Fruit fly (Drosophila melanogaster) whole organism, embryonic: ENCODE data around the gene CG15431.

Source experiments
- Bgb ChIP-seq: fragments of 200-800 bp; sonication (Bioruptor generic); IDR thresholded peaks from 2 replicates; pipeline ENCODE4 v1.3.6; 2022; ENCODE audit warnings: missing biosample characterization, missing genetic modification characterization; ENCODE audit not compliant: partially characterized antibody
- CG10431 ChIP-seq: fragments of 200-800 bp; sonication (Bioruptor generic); optimal IDR thresholded peaks from 3 replicates; lab custom pipeline; 2018; ENCODE audit warnings: missing biosample characterization, mild to moderate bottlenecking, missing genetic modification characterization
- CG10565 ChIP-seq: fragments of 200-800 bp; sonication (Bioruptor generic); optimal IDR thresholded peaks from 3 replicates; lab custom pipeline; 2016; ENCODE audit warnings: missing biosample characterization, mild to moderate bottlenecking, missing genetic modification characterization
- CG11398 ChIP-seq: fragments of 200-800 bp; sonication (Bioruptor generic); optimal IDR thresholded peaks from 2 replicates; lab custom pipeline; 2016; ENCODE audit warnings: missing biosample characterization, missing genetic modification characterization
- CG12769 ChIP-seq: fragments of 200-800 bp; sonication (Bioruptor generic); optimal IDR thresholded peaks from 2 replicates; lab custom pipeline; 2019; ENCODE audit warnings: missing biosample characterization, mild to moderate bottlenecking, missing genetic modification characterization, moderate library complexity
- CG14014 ChIP-seq: fragments of 200-800 bp; sonication (Bioruptor generic); IDR thresholded peaks from 2 replicates; pipeline ENCODE4 v1.3.6; 2022; ENCODE audit warnings: missing biosample characterization, missing genetic modification characterization
- CG14710 ChIP-seq: fragments of 200-800 bp; sonication (Bioruptor generic); optimal IDR thresholded peaks from 3 replicates; lab custom pipeline; 2019; ENCODE audit warnings: missing biosample characterization, mild to moderate bottlenecking, missing genetic modification characterization, moderate library complexity
- CG15269 ChIP-seq: fragments of 200-800 bp; sonication (Bioruptor generic); optimal IDR thresholded peaks from 2 replicates; lab custom pipeline; 2018; ENCODE audit warnings: missing biosample characterization, mild to moderate bottlenecking, missing genetic modification characterization, moderate library complexity
- CG17186 ChIP-seq: fragments of 200-800 bp; sonication (Bioruptor generic); optimal IDR thresholded peaks from 3 replicates; lab custom pipeline; 2017; ENCODE audit warnings: missing biosample characterization, missing genetic modification reagents, missing genetic modification characterization
- CG17359 ChIP-seq: fragments of 200-800 bp; sonication (Bioruptor generic); optimal IDR thresholded peaks from 3 replicates; lab custom pipeline; 2018; ENCODE audit warnings: missing biosample characterization, mild to moderate bottlenecking, missing genetic modification characterization, moderate library complexity
- CG17385 ChIP-seq: fragments of 200-800 bp; sonication (Bioruptor generic); optimal IDR thresholded peaks from 3 replicates; lab custom pipeline; 2018; ENCODE audit warnings: missing biosample characterization, mild to moderate bottlenecking, missing genetic modification characterization
- CG17568 ChIP-seq: fragments of 200-800 bp; sonication (Bioruptor generic); optimal IDR thresholded peaks from 2 replicates; lab custom pipeline; 2018; ENCODE audit warnings: missing biosample characterization, mild to moderate bottlenecking, missing genetic modification characterization, moderate library complexity
- CG2875 ChIP-seq: fragments of 200-800 bp; sonication (Bioruptor generic); optimal IDR thresholded peaks from 2 replicates; lab custom pipeline; 2017; ENCODE audit warnings: missing biosample characterization, mild to moderate bottlenecking, missing genetic modification characterization, missing genetic modification reagents
- CG3407 ChIP-seq: fragments of 200-800 bp; sonication (Bioruptor generic); optimal IDR thresholded peaks from 2 replicates; lab custom pipeline; 2018; ENCODE audit warnings: missing biosample characterization, mild to moderate bottlenecking, missing genetic modification characterization
- CG3838 ChIP-seq: fragments of 200-800 bp; sonication (Bioruptor generic); optimal IDR thresholded peaks from 3 replicates; lab custom pipeline; 2016; ENCODE audit warnings: missing biosample characterization, missing genetic modification characterization
- CG7928 ChIP-seq: fragments of 200-800 bp; sonication (Bioruptor generic); optimal IDR thresholded peaks from 2 replicates; lab custom pipeline; 2017; ENCODE audit warnings: missing biosample characterization, mild to moderate bottlenecking, missing genetic modification characterization
- CG7963 ChIP-seq: fragments of 200-800 bp; sonication (Bioruptor generic); IDR thresholded peaks from 3 replicates; pipeline ENCODE4 v1.3.6; 2022; ENCODE audit warnings: missing biosample characterization, missing genetic modification characterization; ENCODE audit not compliant: partially characterized antibody
- CG8359 ChIP-seq: fragments of 200-800 bp; sonication (Bioruptor generic); optimal IDR thresholded peaks from 2 replicates; lab custom pipeline; 2017; ENCODE audit warnings: missing biosample characterization, mild to moderate bottlenecking, missing genetic modification characterization, borderline replicate concordance
- D19A ChIP-seq: fragments of 200-800 bp; optimal IDR thresholded peaks from 3 replicates; lab custom pipeline; 2019; ENCODE audit warnings: missing biosample characterization, mild to moderate bottlenecking, missing genetic modification characterization, moderate library complexity
- Dp ChIP-seq: fragments of 200-800 bp; sonication (Bioruptor generic); optimal IDR thresholded peaks from 2 replicates; lab custom pipeline; 2018; ENCODE audit warnings: missing biosample characterization, mild to moderate bottlenecking, missing genetic modification characterization, moderate library complexity
- MESR4 ChIP-seq: fragments of 200-800 bp; sonication (Bioruptor generic); optimal IDR thresholded peaks from 2 replicates; lab custom pipeline; 2018; ENCODE audit warnings: missing biosample characterization, mild to moderate bottlenecking, missing genetic modification characterization, moderate library complexity
- Myb ChIP-seq: fragments of 200-800 bp; sonication (Bioruptor generic); optimal IDR thresholded peaks from 2 replicates; lab custom pipeline; 2016; ENCODE audit warnings: missing biosample characterization, missing genetic modification characterization
- Nf-YC ChIP-seq: fragments of 200-800 bp; optimal IDR thresholded peaks from 3 replicates; lab custom pipeline; 2019; ENCODE audit warnings: missing biosample characterization, mild to moderate bottlenecking, missing genetic modification characterization, moderate library complexity
- Spps ChIP-seq: fragments of 200-800 bp; sonication (Bioruptor generic); optimal IDR thresholded peaks from 2 replicates; lab custom pipeline; 2018; ENCODE audit warnings: missing biosample characterization, mild to moderate bottlenecking, missing genetic modification characterization
- Taf1 ChIP-seq: fragments of 200-800 bp; sonication (Bioruptor generic); IDR thresholded peaks from 2 replicates; pipeline ENCODE4 v1.3.6; 2022; ENCODE audit warnings: missing biosample characterization, missing genetic modification characterization
- aop ChIP-seq: fragments of 200-800 bp; sonication (Bioruptor generic); IDR thresholded peaks from 2 replicates; pipeline ENCODE4 v1.3.6; 2022; ENCODE audit warnings: missing biosample characterization, missing genetic modification characterization
- bab2 ChIP-seq: fragments of 200-800 bp; sonication (Bioruptor generic); optimal IDR thresholded peaks from 2 replicates; lab custom pipeline; 2016; ENCODE audit warnings: missing biosample characterization, missing genetic modification characterization
- bbx ChIP-seq: fragments of 200-800 bp; sonication (Bioruptor generic); IDR thresholded peaks from 2 replicates; pipeline ENCODE4 v1.3.6; 2022; ENCODE audit warnings: missing biosample characterization, missing genetic modification characterization; ENCODE audit not compliant: partially characterized antibody
- cas ChIP-seq: fragments of 200-800 bp; sonication (Bioruptor generic); IDR thresholded peaks from 2 replicates; pipeline ENCODE4 v1.3.6; 2022; ENCODE audit warnings: missing biosample characterization, missing genetic modification characterization
- caup ChIP-seq: fragments of 200-800 bp; sonication (Bioruptor generic); optimal IDR thresholded peaks from 3 replicates; lab custom pipeline; 2017; ENCODE audit warnings: missing biosample characterization, mild to moderate bottlenecking, missing genetic modification characterization, moderate library complexity; ENCODE audit not compliant: severe bottlenecking
- cg ChIP-seq: fragments of 200-800 bp; sonication (Bioruptor generic); optimal IDR thresholded peaks from 3 replicates; lab custom pipeline; 2019; ENCODE audit warnings: missing biosample characterization, mild to moderate bottlenecking, missing genetic modification characterization, moderate library complexity
- dm ChIP-seq: fragments of 200-800 bp; sonication (Bioruptor generic); optimal IDR thresholded peaks from 3 replicates; lab custom pipeline; 2016; ENCODE audit warnings: missing biosample characterization, missing genetic modification characterization
- dmrt99B ChIP-seq: fragments of 200-800 bp; sonication (Bioruptor generic); optimal IDR thresholded peaks from 2 replicates; lab custom pipeline; 2018; ENCODE audit warnings: missing biosample characterization, mild to moderate bottlenecking, missing genetic modification characterization, moderate library complexity
- fd3F ChIP-seq: fragments of 200-800 bp; sonication (Bioruptor generic); optimal IDR thresholded peaks from 2 replicates; lab custom pipeline; 2018; ENCODE audit warnings: missing biosample characterization, mild to moderate bottlenecking, missing genetic modification characterization, moderate library complexity
- gcm2 ChIP-seq: fragments of 200-800 bp; sonication (Bioruptor generic); optimal IDR thresholded peaks from 2 replicates; lab custom pipeline; 2016; ENCODE audit warnings: missing biosample characterization, missing genetic modification characterization
- gro ChIP-seq: fragments of 200-800 bp; sonication (Bioruptor generic); optimal IDR thresholded peaks from 2 replicates; lab custom pipeline; 2016; ENCODE audit warnings: missing biosample characterization, missing genetic modification characterization
- h ChIP-seq: fragments of >200 bp; optimal IDR thresholded peaks from 2 replicates; lab custom pipeline; 2017
- kah ChIP-seq: fragments of 200-800 bp; sonication (Bioruptor generic); optimal IDR thresholded peaks from 2 replicates; lab custom pipeline; 2018; ENCODE audit warnings: missing biosample characterization, mild to moderate bottlenecking, missing genetic modification characterization
- lilli ChIP-seq: fragments of 200-800 bp; sonication (Bioruptor generic); optimal IDR thresholded peaks from 3 replicates; lab custom pipeline; 2016; ENCODE audit warnings: missing biosample characterization, missing genetic modification characterization
- nerfin-1 ChIP-seq: fragments of 200-800 bp; sonication (Bioruptor generic); optimal IDR thresholded peaks from 3 replicates; lab custom pipeline; 2019; ENCODE audit warnings: missing biosample characterization, mild to moderate bottlenecking, missing genetic modification characterization, moderate library complexity
- otp ChIP-seq: fragments of 200-800 bp; sonication (Bioruptor generic); IDR thresholded peaks from 3 replicates; pipeline ENCODE4, ENCODE4 v1.3.6; 2022; ENCODE audit warnings: missing biosample characterization, missing genetic modification characterization
- peb ChIP-seq: fragments of 200-800 bp; sonication (Bioruptor generic); IDR thresholded peaks from 2 replicates; pipeline ENCODE4 v1.3.6; 2022; ENCODE audit warnings: missing biosample characterization, missing genetic modification characterization
- pum ChIP-seq: fragments of 200-800 bp; sonication (Bioruptor generic); optimal IDR thresholded peaks from 2 replicates; lab custom pipeline; 2016; ENCODE audit warnings: missing biosample characterization, missing genetic modification characterization
- sens ChIP-seq: fragments of 200-800 bp; sonication (Bioruptor generic); peaks from one replicate; lab custom pipeline; 2016; ENCODE audit warnings: missing biosample characterization, missing genetic modification characterization
- sima ChIP-seq: fragments of 200-800 bp; sonication (Bioruptor generic); optimal IDR thresholded peaks from 2 replicates; lab custom pipeline; 2016; ENCODE audit warnings: missing biosample characterization, missing genetic modification characterization
- tio ChIP-seq: fragments of 200-800 bp; sonication (Bioruptor generic); optimal IDR thresholded peaks from 2 replicates; lab custom pipeline; 2017; ENCODE audit warnings: missing biosample characterization, missing genetic modification characterization, inconsistent platforms
- tna ChIP-seq: fragments of 200-800 bp; sonication (Bioruptor generic); IDR thresholded peaks from 2 replicates; pipeline ENCODE4 v1.3.6; 2022; ENCODE audit warnings: missing biosample characterization, missing genetic modification characterization; ENCODE audit not compliant: partially characterized antibody
- trem ChIP-seq: fragments of 200-800 bp; optimal IDR thresholded peaks from 3 replicates; lab custom pipeline; 2019; ENCODE audit warnings: missing biosample characterization, mild to moderate bottlenecking, missing genetic modification characterization, moderate library complexity
- unc-4 ChIP-seq: fragments of 200-800 bp; sonication (Bioruptor generic); IDR thresholded peaks from 2 replicates; pipeline ENCODE4 v1.3.6; 2022; ENCODE audit warnings: missing biosample characterization, missing genetic modification characterization; ENCODE audit not compliant: partially characterized antibody
- yki ChIP-seq: fragments of >200 bp; optimal IDR thresholded peaks from 3 replicates; lab custom pipeline; 2018

CG15431 gene

DNA sequence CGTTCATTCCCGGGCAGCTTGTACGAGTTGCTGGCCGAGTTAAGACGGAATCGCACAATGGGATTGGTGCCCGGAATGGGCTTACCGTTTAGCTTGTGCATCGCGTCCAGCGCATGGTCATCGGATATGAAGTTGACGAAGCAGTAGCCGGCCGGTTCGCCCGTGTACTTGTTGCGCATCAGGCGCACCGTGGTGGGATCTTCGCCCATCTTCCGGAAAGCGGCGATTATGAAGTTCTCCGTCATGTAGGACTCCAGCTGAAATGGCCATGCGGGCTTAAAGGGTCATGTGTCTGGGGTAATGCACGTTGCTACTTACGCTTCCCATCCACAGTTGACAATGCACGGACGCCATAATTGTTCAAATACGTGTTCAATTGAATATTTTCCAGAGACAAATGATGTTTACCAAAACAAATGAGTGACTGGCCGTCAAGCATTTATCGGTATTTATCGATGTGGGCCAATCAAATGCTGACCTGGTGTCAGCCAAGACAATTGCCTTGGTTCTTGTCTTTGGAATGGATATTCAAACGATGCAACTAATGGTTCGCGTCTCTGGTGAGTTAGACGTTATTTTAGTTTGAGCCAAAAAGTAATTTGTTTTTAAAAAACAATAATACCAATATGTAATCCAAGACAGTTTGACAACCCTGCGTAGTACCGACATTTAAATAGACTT lies 13.1 kb upstream of the CG15431 start, which contains the start of the genes Secp43 and ND-B8 (continued):
- peak; percentile 83 for TF ChIP-seq CG7963 (GFP tag; lab: Robert Waterston, UW)
- peak; percentile 5 for TF ChIP-seq nerfin-1 (tag; lab: Kevin White, UChicago)
- peak; percentile 33 for TF ChIP-seq dm (GFP tag; lab: Kevin White, UChicago)
- no peak for TF ChIP-seq CG17568
- no peak for TF ChIP-seq CG3407 (GFP tag; lab: Kevin White, UChicago)
- no peak for TF ChIP-seq Taf1 (GFP tag; lab: Robert Waterston, UW)
- TF ChIP-seq tna (GFP tag; lab: Robert Waterston, UW), result peak; percentile 74; the same call in 1 of the 2 replicates
- peak; percentile 49 for TF ChIP-seq CG17186
- no peak for TF ChIP-seq CG17385 (GFP tag; lab: Kevin White, UChicago)
- peak; percentile 75 for TF ChIP-seq trem (tag; lab: Kevin White, UChicago)
- TF ChIP-seq D19A (tag; lab: Kevin White, UChicago), result peak; percentile 18
- TF ChIP-seq Myb (GFP tag; lab: Kevin White, UChicago), result peak; percentile 99
- peak; percentile 78 for TF ChIP-seq unc-4 (GFP tag; lab: Robert Waterston, UW)
- peak; percentile 45 for TF ChIP-seq gro (GFP tag; lab: Kevin White, UChicago)
- no peak for TF ChIP-seq CG10565 (GFP tag; lab: Kevin White, UChicago)
- peak; percentile 67 for TF ChIP-seq MESR4 (GFP tag; lab: Kevin White, UChicago)
- no peak for TF ChIP-seq h (lab: Kevin White, UChicago)
- peak; percentile 84 for TF ChIP-seq Bgb (GFP tag; lab: Robert Waterston, UW)
- no peak for TF ChIP-seq Nf-YC
- TF ChIP-seq gcm2 (GFP tag; lab: Kevin White, UChicago), result no peak

DNA sequence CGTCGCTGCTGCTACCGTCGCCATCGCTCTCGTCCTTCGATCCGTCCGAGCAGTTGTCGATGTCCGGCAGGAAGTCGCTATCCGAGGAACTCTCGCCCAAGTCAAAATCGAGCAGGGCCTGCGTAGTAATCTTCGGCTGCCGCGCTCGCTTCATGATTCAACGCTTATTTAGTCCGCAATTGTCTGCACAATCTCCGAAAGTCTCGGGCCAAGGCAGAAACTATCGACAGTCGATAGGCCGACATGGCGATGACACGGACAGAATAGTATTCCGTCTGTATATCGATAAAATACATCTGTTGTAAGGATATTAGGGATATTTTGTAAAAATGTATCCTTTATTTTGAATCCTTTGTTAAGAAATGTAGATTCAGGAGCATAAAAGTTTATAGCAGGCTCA lies 11.7 kb upstream of the CG15431 start, which contains the start of gene CG15439:
Gene CG15439, minus strand, starts transcription at position 241 of the 400 bp plus-strand sequence.
- TF ChIP-seq sens (GFP tag; lab: Kevin White, UChicago) (no peak), Spps (tag; lab: Kevin White, UChicago) (no peak), otp (GFP tag; lab: Robert Waterston, UW) (no peak), Dp (GFP tag; lab: Kevin White, UChicago) (no peak), bab2 (GFP tag; lab: Kevin White, UChicago) (no peak), bbx (peak; percentile 84), CG11398 (GFP tag; lab: Kevin White, UChicago) (no peak), caup (no peak), CG10431 (GFP tag; lab: Kevin White, UChicago) (no peak), yki (lab: Kevin White, UChicago) (no peak), CG7928 (GFP tag; lab: Kevin White, UChicago) (no peak), lilli (GFP tag; lab: Kevin White, UChicago) (no peak), tio (GFP tag; lab: Kevin White, UChicago) (no peak), fd3F (GFP tag; lab: Kevin White, UChicago) (no peak), cas (no peak), kah (GFP tag; lab: Kevin White, UChicago) (no peak), peb (GFP tag; lab: Robert Waterston, UW) (no peak), CG15269 (tag; lab: Kevin White, UChicago) (no peak), CG3838 (GFP tag; lab: Kevin White, UChicago) (no peak), CG17359 (tag; lab: Kevin White, UChicago) (no peak), dmrt99B (tag; lab: Kevin White, UChicago) (no peak), aop (GFP tag; lab: Robert Waterston, UW) (no peak), CG12769 (tag; lab: Kevin White, UChicago) (no peak), CG14710 (tag; lab: Kevin White, UChicago) (peak; percentile 13), CG8359 (GFP tag; lab: Kevin White, UChicago) (no peak), CG14014 (GFP tag; lab: Robert Waterston, UW) (no peak), sima (no peak), pum (GFP tag; lab: Kevin White, UChicago) (no peak), cg (GFP tag; lab: Kevin White, UChicago) (no peak), CG2875 (GFP tag; lab: Kevin White, UChicago) (no peak)
